Fruit fly (Drosophila melanogaster): Measurements from ENCODE around the gene CG17560.

CG17560 gene

DNA sequence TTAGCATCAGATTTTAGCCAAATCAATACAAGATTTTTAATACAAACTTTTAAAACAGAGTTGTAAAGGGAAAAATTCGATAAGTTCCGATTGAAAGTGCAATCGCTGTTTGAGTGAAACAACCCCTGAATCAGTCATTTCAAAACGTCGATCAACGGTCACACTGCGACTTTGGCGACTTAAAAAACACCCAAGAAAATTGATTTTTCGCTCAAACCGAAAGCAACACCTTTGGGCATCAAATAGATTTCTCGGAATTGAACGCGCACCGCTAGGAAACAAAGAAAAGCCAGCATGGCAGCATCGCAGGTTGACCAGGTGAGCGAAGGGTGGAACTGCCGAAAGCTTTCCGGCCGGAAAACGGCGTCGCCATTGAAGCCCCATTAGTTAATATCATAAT lies 25.8 kb downstream of the CG17560 start, which contains the start of gene Arl6IP1 (continued):
- no peak for TF ChIP-seq CG4854 (GFP tag; optimal IDR thresholded peaks at IDR 0.05)
- peak; percentile 62 for TF ChIP-seq Sry-δ (GFP tag; optimal IDR thresholded peaks at IDR 0.05)
- peak; percentile 90 for TF ChIP-seq E2f2 (GFP tag; IDR thresholded peaks at IDR 0.05)
- TF ChIP-seq CG16863 (GFP tag; optimal IDR thresholded peaks at IDR 0.05): no peak
- TF ChIP-seq MBD-R2 (GFP tag; IDR thresholded peaks at IDR 0.05): peak; percentile 91
- peak; percentile 52 for TF ChIP-seq phol (tag; optimal IDR thresholded peaks at IDR 0.05)
- 0 out of 2 replicates have a peak, but pooled peaks have one; percentile 16 for TF ChIP-seq CG2129 (GFP tag; IDR thresholded peaks at IDR 0.05; ENCODE audit: partially characterized antibody)
- TF ChIP-seq CG14710 (tag; optimal IDR thresholded peaks at IDR 0.05): peak; percentile 48
- peak; percentile 8 for TF ChIP-seq nom (GFP tag; optimal IDR thresholded peaks at IDR 0.05)
- TF ChIP-seq HmgZ (tag; optimal IDR thresholded peaks at IDR 0.05): peak; percentile 7
- peak; percentile 40 for TF ChIP-seq CoRest (tag; optimal IDR thresholded peaks at IDR 0.05)
- no peak for TF ChIP-seq Optix (GFP tag; IDR thresholded peaks at IDR 0.05)
- no peak for TF ChIP-seq maf-S (GFP tag; optimal IDR thresholded peaks at IDR 0.05)
- 0 out of 3 replicates have a peak, but pooled peaks have one; percentile 19 for TF ChIP-seq ci (GFP tag; IDR thresholded peaks at IDR 0.05)
- TF ChIP-seq bbx (GFP tag; IDR thresholded peaks at IDR 0.05; ENCODE audit: partially characterized antibody): peak; percentile 67
- peak; percentile 59 for TF ChIP-seq trem (tag; optimal IDR thresholded peaks at IDR 0.05)
- TF ChIP-seq CG4617 (GFP tag; optimal IDR thresholded peaks at IDR 0.05; ENCODE audit: borderline replicate concordance): peak; percentile 67
- TF ChIP-seq CG17829 (tag; optimal IDR thresholded peaks at IDR 0.05): peak; percentile 15
- TF ChIP-seq CG12659 (GFP tag; optimal IDR thresholded peaks at IDR 0.05): peak; percentile 32
- peak; percentile 56 for TF ChIP-seq YL-1 (GFP tag; optimal IDR thresholded peaks at IDR 0.05)
- TF ChIP-seq CG17186 (GFP tag; optimal IDR thresholded peaks at IDR 0.05): peak; percentile 4
- no peak for TF ChIP-seq pb (GFP tag; optimal IDR thresholded peaks at IDR 0.05)
- peak; percentile 47; the same call in 1 of the 2 replicates for TF ChIP-seq nerfin-2 (GFP tag; IDR thresholded peaks at IDR 0.05; ENCODE audit: partially characterized antibody)
- peak; percentile 88 for TF ChIP-seq Dp (GFP tag; optimal IDR thresholded peaks at IDR 0.05)
- 0 out of 2 replicates have a peak, but pooled peaks have one; percentile 11 for TF ChIP-seq vvl (GFP tag; IDR thresholded peaks at IDR 0.05)
- TF ChIP-seq kni (GFP tag; optimal IDR thresholded peaks at IDR 0.05): no peak

DNA sequence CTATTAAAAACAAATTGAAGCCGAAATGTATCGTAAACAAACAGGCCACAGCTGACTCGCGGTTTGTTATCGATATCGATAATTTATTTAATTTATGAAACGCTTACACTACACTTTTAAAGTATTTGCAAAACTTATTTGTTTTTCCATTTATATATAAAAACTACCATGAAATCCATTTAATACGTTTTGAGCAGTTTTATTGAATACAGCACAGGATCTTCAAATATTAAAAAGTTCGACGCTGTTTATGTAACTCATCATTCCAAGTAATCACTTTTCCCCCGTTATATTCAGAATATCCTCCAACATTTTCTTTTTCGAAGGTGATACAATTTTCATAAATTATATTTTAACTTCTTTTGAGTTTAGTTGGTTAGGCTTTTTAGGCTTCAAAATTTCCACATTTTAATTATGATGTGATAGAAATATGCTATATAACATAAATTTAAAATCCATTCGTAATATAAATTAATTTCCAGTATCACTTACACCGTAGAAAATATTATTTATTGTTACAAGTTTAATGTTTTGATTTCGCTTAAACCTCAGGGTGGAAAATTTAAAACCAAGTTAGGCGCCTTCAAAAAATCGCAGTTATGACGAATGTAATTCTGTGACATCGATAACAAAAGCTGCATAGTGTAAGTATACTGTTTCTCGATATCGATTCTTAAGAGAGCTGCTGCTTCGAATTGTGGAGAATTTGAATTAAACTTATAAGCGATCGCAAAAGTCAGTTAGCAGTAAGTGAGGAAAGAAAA lies 29.4 kb downstream of the CG17560 start, which contains the start of the genes CG10324 and CCT3:
CG10324 (minus strand) TSS at position 53 of the 764 bp plus-strand sequence.
CCT3 (plus strand) TSS at position 654 of the 764 bp plus-strand sequence.
- TF ChIP-seq row (GFP tag; IDR thresholded peaks at IDR 0.05): peak; percentile 55
- no peak for TF ChIP-seq CG13123 (GFP tag; optimal IDR thresholded peaks at IDR 0.05)
- TF ChIP-seq sens (GFP tag): peak; percentile 93
- no peak for TF ChIP-seq ash1 (GFP tag; optimal IDR thresholded peaks at IDR 0.05)
- no peak for TF ChIP-seq CG11398 (GFP tag; optimal IDR thresholded peaks at IDR 0.05)
- TF ChIP-seq CG11093 (GFP tag; IDR thresholded peaks at IDR 0.05): no peak
- TF ChIP-seq Awh (GFP tag; IDR thresholded peaks at IDR 0.05): peak; percentile 56
- peak; percentile 63 for TF ChIP-seq CG10267 (tag; optimal IDR thresholded peaks at IDR 0.05)
- TF ChIP-seq wek (GFP tag; optimal IDR thresholded peaks at IDR 0.05): peak; percentile 10
- no peak for TF ChIP-seq Hmr (GFP tag; optimal IDR thresholded peaks at IDR 0.05)
- TF ChIP-seq grn (GFP tag; optimal IDR thresholded peaks at IDR 0.05): no peak
- TF ChIP-seq zen2 (GFP tag; IDR thresholded peaks at IDR 0.05; ENCODE audit: partially characterized antibody): peak; percentile 49; the same call in 1 of the 3 replicates
- peak; percentile 61 for TF ChIP-seq az2 (GFP tag; optimal IDR thresholded peaks at IDR 0.05)
- peak; percentile 67 for TF ChIP-seq CG14014 (GFP tag; IDR thresholded peaks at IDR 0.05)
- no peak for TF ChIP-seq CG11560 (tag; IDR thresholded peaks at IDR 0.05)
- TF ChIP-seq tgo (GFP tag; IDR thresholded peaks at IDR 0.05): peak; percentile 47; the same call in 1 of the 3 replicates
- TF ChIP-seq HLH3B (GFP tag; IDR thresholded peaks at IDR 0.05): peak; percentile 63
- peak; percentile 78 for TF ChIP-seq Fer3 (tag; optimal IDR thresholded peaks at IDR 0.05)
- TF ChIP-seq Ptx1 (GFP tag; IDR thresholded peaks at IDR 0.05): peak; percentile 67
- TF ChIP-seq Jarid2 (GFP tag; optimal IDR thresholded peaks at IDR 0.05): no peak
- peak; percentile 66 for TF ChIP-seq sna (GFP tag; IDR thresholded peaks at IDR 0.05; ENCODE audit: partially characterized antibody)
- no peak for TF ChIP-seq CG7839 (tag; optimal IDR thresholded peaks at IDR 0.05)
- peak; percentile 98 for TF ChIP-seq CG3995 (GFP tag; optimal IDR thresholded peaks at IDR 0.05)
